Worm (Caenorhabditis elegans) whole organism, midembryonic: ENCODE data around the gene col-43.

Experiments
- T22C8.4 ChIP-seq: fragments of 200-800 bp; sonication (Bioruptor generic); IDR thresholded peaks from 2 replicates; pipeline ENCODE4 v1.3.6; 2022; ENCODE audit warnings: missing genetic modification characterization, missing compliant biosample characterization
- cog-1 ChIP-seq: sonication (generic microtip); optimal IDR thresholded peaks from 2 replicates; lab custom pipeline; 2016; ENCODE audit warnings: missing genetic modification characterization, missing compliant biosample characterization
- klf-2 ChIP-seq: fragments of 200-800 bp; sonication (Bioruptor generic); conservative IDR thresholded peaks from 2 replicates; pipeline ENCODE4 v1.3.6; 2022; ENCODE audit warnings: missing genetic modification reagents, missing genetic modification characterization, missing compliant biosample characterization
- tab-1 ChIP-seq: fragments of 200-800 bp; sonication (Bioruptor generic); IDR thresholded peaks from 2 replicates; pipeline ENCODE4 v1.3.6; 2022; ENCODE audit warnings: missing genetic modification characterization, missing compliant biosample characterization
- ztf-23 ChIP-seq: fragments of 200-800 bp; sonication (Bioruptor generic); IDR thresholded peaks from 2 replicates; pipeline ENCODE4 v1.3.6; 2022; ENCODE audit warnings: missing genetic modification reagents, missing genetic modification characterization, missing compliant biosample characterization
- ztf-29 ChIP-seq: fragments of 200-800 bp; sonication (Bioruptor generic); IDR thresholded peaks from 2 replicates; pipeline ENCODE4 v1.3.6; 2022; ENCODE audit warnings: missing genetic modification reagents, missing genetic modification characterization, missing compliant biosample characterization

DNA sequence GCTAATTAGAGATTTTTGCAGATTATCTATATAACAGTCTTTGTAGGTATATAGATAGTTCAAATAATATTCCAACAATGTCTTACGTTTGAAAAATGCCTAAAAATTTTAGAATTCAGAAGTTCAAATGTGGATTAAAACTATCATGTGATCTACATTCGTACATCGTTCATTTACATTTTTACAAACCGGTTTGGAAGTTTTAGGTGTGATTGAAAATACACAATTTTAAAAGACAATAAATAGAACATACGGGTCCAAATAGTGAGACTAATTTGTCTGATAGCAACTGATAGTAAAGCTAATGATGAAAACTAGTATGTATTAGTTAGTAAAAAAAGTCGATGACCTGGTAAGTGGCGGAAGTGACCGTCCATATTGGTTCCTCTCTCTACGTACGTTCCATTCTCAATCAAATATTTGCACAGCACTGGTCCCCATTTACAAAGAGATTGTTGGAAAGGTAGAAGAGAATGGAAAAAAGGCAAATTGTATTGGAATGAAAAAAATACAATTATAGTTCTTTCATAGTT, 9.3 kb downstream of the col-43 start:
- no peak for TF ChIP-seq cog-1 (tag; lab: Kevin White, UChicago)
- no peak for TF ChIP-seq ztf-23 (GFP tag; lab: Robert Waterston, UW)
- no peak for TF ChIP-seq klf-2 (GFP tag; lab: Robert Waterston, UW)
- TF ChIP-seq tab-1 (GFP tag; lab: Robert Waterston, UW): no peak
- TF ChIP-seq T22C8.4 (GFP tag; lab: Robert Waterston, UW): no peak
- TF ChIP-seq ztf-29 (GFP tag; lab: Robert Waterston, UW): no peak
